Fruit fly (Drosophila melanogaster) whole organism, wandering third instar larva: Measurements from ENCODE around the gene mRpS11.

Experiments
- Abd-B ChIP-seq: fragments of >200 bp; optimal IDR thresholded peaks from 2 replicates; lab custom pipeline; 2017; ENCODE audit warnings: missing biosample characterization, missing genetic modification characterization
- CrebA ChIP-seq: fragments of 200-800 bp; sonication (Bioruptor generic); optimal IDR thresholded peaks from 2 replicates; lab custom pipeline; 2016; ENCODE audit warnings: missing biosample characterization, mild to moderate bottlenecking, missing genetic modification characterization, borderline replicate concordance
- Dfd ChIP-seq: fragments of >200 bp; optimal IDR thresholded peaks from 2 replicates; lab custom pipeline; 2017; ENCODE audit warnings: missing biosample characterization, missing genetic modification characterization
- Hr78 ChIP-seq: fragments of >200 bp; optimal IDR thresholded peaks from 2 replicates; lab custom pipeline; 2017; ENCODE audit warnings: missing biosample characterization, missing genetic modification characterization
- Myc ChIP-seq: fragments of >200 bp; optimal IDR thresholded peaks from 2 replicates; lab custom pipeline; 2017
- OdsH ChIP-seq: fragments of 200-800 bp; sonication (Bioruptor generic); optimal IDR thresholded peaks from 2 replicates; lab custom pipeline; 2016; ENCODE audit warnings: missing biosample characterization, mild to moderate bottlenecking, missing genetic modification characterization
- Vsx2 ChIP-seq: fragments of 200-300, 225-300 bp; sonication (Bioruptor generic); optimal IDR thresholded peaks from 2 replicates; lab custom pipeline; 2018; ENCODE audit warnings: missing biosample characterization, missing genetic modification characterization; ENCODE audit not compliant: partially characterized antibody
- br ChIP-seq: fragments of 200-800 bp; sonication (Bioruptor generic); optimal IDR thresholded peaks from 2 replicates; lab custom pipeline; 2016; ENCODE audit warnings: missing biosample characterization, missing genetic modification characterization
- ey ChIP-seq: fragments of 200-800 bp; sonication (Bioruptor generic); optimal IDR thresholded peaks from 2 replicates; lab custom pipeline; 2016; ENCODE audit warnings: missing biosample characterization, missing genetic modification characterization
- foxo ChIP-seq, 2 experiments: fragments of 200-800 bp; sonication (Bioruptor generic); optimal IDR thresholded peaks; 2 replicates in 1 of 2; 3 replicates in 1 of 2; lab custom pipeline; 2016 to 2017; ENCODE audit warnings: missing biosample characterization in 2 of 2, missing genetic modification characterization in 2 of 2
- h ChIP-seq: fragments of 200-800 bp; sonication (Bioruptor generic); optimal IDR thresholded peaks from 3 replicates; lab custom pipeline; 2016; ENCODE audit warnings: missing biosample characterization, mild to moderate bottlenecking, missing genetic modification characterization
- psq ChIP-seq: fragments of 200-800 bp; sonication (Bioruptor generic); optimal IDR thresholded peaks from 3 replicates; lab custom pipeline; 2017; ENCODE audit warnings: missing biosample characterization, mild to moderate bottlenecking, missing genetic modification characterization, moderate library complexity
- sv ChIP-seq: fragments of 200-800 bp; sonication (Bioruptor generic); optimal IDR thresholded peaks from 3 replicates; lab custom pipeline; 2016; ENCODE audit warnings: missing biosample characterization, missing genetic modification characterization

DNA sequence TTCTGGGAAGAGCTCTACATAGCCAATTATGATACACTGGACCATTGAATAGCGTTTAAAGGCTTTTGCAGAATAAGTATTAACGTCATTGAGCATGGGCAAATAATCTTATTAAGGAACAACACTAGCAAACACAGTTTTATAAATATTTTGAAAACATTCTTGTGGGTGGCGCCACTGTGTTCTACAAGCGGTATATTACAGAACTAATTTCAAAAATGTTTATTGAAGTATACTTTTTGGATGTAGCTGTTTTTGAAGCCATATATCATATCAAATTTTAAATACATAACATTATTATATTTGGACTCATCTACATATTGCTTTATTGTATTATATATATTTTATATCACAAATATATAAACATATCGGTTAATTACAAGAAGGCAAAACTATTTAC, 36.3 kb downstream of the mRpS11 start:
- no peak for TF ChIP-seq Dfd (GFP tag; lab: Kevin White, UChicago)
- peak; percentile 58 for TF ChIP-seq Myc (lab: Kevin White, UChicago)
- TF ChIP-seq h (GFP tag; lab: Kevin White, UChicago), result no peak
- TF ChIP-seq ey (GFP tag; lab: Kevin White, UChicago), result no peak
- TF ChIP-seq Hr78, result no peak
- no peak for TF ChIP-seq br (GFP tag; lab: Kevin White, UChicago)
- TF ChIP-seq Vsx2, result no peak
- no peak for TF ChIP-seq OdsH (GFP tag; lab: Kevin White, UChicago)
- no peak for TF ChIP-seq foxo (GFP tag; optimal IDR thresholded peaks at IDR 0.05; lab: Kevin White, UChicago)
- no peak for TF ChIP-seq CrebA
- no peak for TF ChIP-seq sv (GFP tag; lab: Kevin White, UChicago)
- TF ChIP-seq Abd-B (GFP tag; lab: Kevin White, UChicago), result no peak
- TF ChIP-seq psq (GFP tag; lab: Kevin White, UChicago), result no peak
